Worm (Caenorhabditis elegans) whole organism, young adult: Measurements from ENCODE around the gene F55B12.10.

Experiments
- B0336.3 ChIP-seq: fragments of 200-800 bp; sonication (Bioruptor generic); IDR thresholded peaks from 2 replicates; pipeline ENCODE4 v1.3.6; 2022; ENCODE audit warnings: missing genetic modification characterization, missing compliant biosample characterization
- C06A6.2 ChIP-seq: fragments of 200-800 bp; sonication (Bioruptor generic); conservative IDR thresholded peaks from 2 replicates; pipeline ENCODE4 v1.3.6; 2022; ENCODE audit warnings: missing genetic modification characterization, missing compliant biosample characterization
- F23B12.7 ChIP-seq: sonication (generic microtip); optimal IDR thresholded peaks from 2 replicates; lab custom pipeline; 2017; ENCODE audit warnings: missing genetic modification characterization, mild to moderate bottlenecking, missing compliant biosample characterization, antibody characterized with exemption, moderate library complexity; ENCODE audit not compliant: insufficient read depth
- F55B11.4 ChIP-seq: sonication (generic microtip); optimal IDR thresholded peaks from 2 replicates; lab custom pipeline; 2016; ENCODE audit warnings: missing compliant biosample characterization, missing genetic modification characterization, borderline replicate concordance; ENCODE audit not compliant: insufficient read depth
- F57A8.1 ChIP-seq: fragments of 200-800 bp; sonication (Bioruptor generic); optimal IDR thresholded peaks from 2 replicates; lab custom pipeline; 2018; ENCODE audit warnings: mild to moderate bottlenecking, missing genetic modification characterization, moderate library complexity, missing compliant biosample characterization
- K11D2.4 ChIP-seq: fragments of 200-800 bp; sonication (Bioruptor generic); IDR thresholded peaks from 2 replicates; pipeline ENCODE4 v1.3.6; 2022; ENCODE audit warnings: missing genetic modification reagents, missing genetic modification characterization, missing compliant biosample characterization
- K12H6.12 ChIP-seq: fragments of 200-800 bp; sonication (Bioruptor generic); optimal IDR thresholded peaks from 2 replicates; lab custom pipeline; 2018; ENCODE audit warnings: mild to moderate bottlenecking, missing genetic modification characterization, missing compliant biosample characterization
- T26A5.8 ChIP-seq: sonication (generic microtip); optimal IDR thresholded peaks from 2 replicates; lab custom pipeline; 2016; ENCODE audit warnings: missing genetic modification characterization, missing compliant biosample characterization
- Y53F4B.3 ChIP-seq: fragments of 200-800 bp; sonication (Bioruptor generic); IDR thresholded peaks from 2 replicates; pipeline ENCODE4 v1.3.6; 2022; ENCODE audit warnings: missing genetic modification reagents, missing genetic modification characterization, missing compliant biosample characterization
- Y67H2A.10 ChIP-seq: fragments of 200-800 bp; sonication (Bioruptor generic); conservative IDR thresholded peaks from 2 replicates; pipeline ENCODE4 v1.3.6; 2022; ENCODE audit warnings: missing genetic modification reagents, missing genetic modification characterization, missing compliant biosample characterization
- ZK185.1 ChIP-seq: sonication (generic microtip); optimal IDR thresholded peaks from 2 replicates; lab custom pipeline; 2016; ENCODE audit warnings: mild to moderate bottlenecking, missing genetic modification characterization, missing compliant biosample characterization; ENCODE audit not compliant: poor library complexity, severe bottlenecking
- akir-1 ChIP-seq: fragments of 200-800 bp; sonication (Bioruptor generic); optimal IDR thresholded peaks from 2 replicates; lab custom pipeline; 2018; ENCODE audit warnings: mild to moderate bottlenecking, missing genetic modification characterization, moderate library complexity, missing compliant biosample characterization
- ama-1 ChIP-seq, 3 experiments: fragments of 150-350 bp in 1 of 3; sonication (generic microtip) in 2 of 3; optimal IDR thresholded peaks; 2 replicates each; lab custom pipeline; 2014 to 2018; ENCODE audit warnings: missing biosample characterization in 2 of 3, missing genetic modification characterization in 2 of 3, missing genetic modification reagents in 2 of 3
- attf-3 ChIP-seq: fragments of 200-800 bp; sonication (Bioruptor generic); conservative IDR thresholded peaks from 2 replicates; pipeline ENCODE4 v1.3.6; 2022; ENCODE audit warnings: missing genetic modification reagents, missing genetic modification characterization, missing compliant biosample characterization
- attf-5 ChIP-seq: fragments of 200-800 bp; sonication (Bioruptor generic); optimal IDR thresholded peaks from 2 replicates; lab custom pipeline; 2018; ENCODE audit warnings: mild to moderate bottlenecking, missing genetic modification characterization, missing compliant biosample characterization
- attf-6 ChIP-seq: fragments of 200-800 bp; sonication (Bioruptor generic); IDR thresholded peaks from 2 replicates; pipeline ENCODE4 v1.3.6; 2022; ENCODE audit warnings: missing genetic modification reagents, missing genetic modification characterization, missing compliant biosample characterization
- ccch-3 ChIP-seq: fragments of 200-800 bp; sonication (Bioruptor generic); optimal IDR thresholded peaks from 2 replicates; lab custom pipeline; 2018; ENCODE audit warnings: mild to moderate bottlenecking, missing genetic modification characterization, missing compliant biosample characterization
- cebp-2 ChIP-seq: fragments of 200-800 bp; sonication (Bioruptor generic); IDR thresholded peaks from 2 replicates; pipeline ENCODE4 v1.3.6; 2022; ENCODE audit warnings: missing genetic modification characterization, missing compliant biosample characterization
- ceh-27 ChIP-seq: fragments of 200-800 bp; sonication (Bioruptor generic); optimal IDR thresholded peaks from 2 replicates; lab custom pipeline; 2018; ENCODE audit warnings: mild to moderate bottlenecking, missing genetic modification characterization, moderate library complexity, missing compliant biosample characterization
- ceh-58 ChIP-seq: fragments of 200-800 bp; sonication (Bioruptor generic); IDR thresholded peaks from 2 replicates; pipeline ENCODE4 v1.3.6; 2022; ENCODE audit warnings: missing genetic modification characterization, missing compliant biosample characterization
- ceh-79 ChIP-seq: sonication (generic microtip); optimal IDR thresholded peaks from 2 replicates; lab custom pipeline; 2017; ENCODE audit warnings: mild to moderate bottlenecking, missing genetic modification characterization, missing compliant biosample characterization
- dpl-1 ChIP-seq: fragments of 150-350 bp; optimal IDR thresholded peaks from 2 replicates; lab custom pipeline; 2014; ENCODE audit warnings: missing biosample characterization, missing genetic modification reagents, missing genetic modification characterization
- efl-1 ChIP-seq: fragments of 150-350 bp; optimal IDR thresholded peaks from 2 replicates; lab custom pipeline; 2014; ENCODE audit warnings: missing biosample characterization, missing genetic modification reagents, missing genetic modification characterization
- ekl-4 ChIP-seq: fragments of 200-800 bp; sonication (Bioruptor generic); IDR thresholded peaks from 2 replicates; pipeline ENCODE4 v1.3.6; 2022; ENCODE audit warnings: missing genetic modification reagents, missing genetic modification characterization, missing compliant biosample characterization
- gei-17 ChIP-seq: fragments of 200-800 bp; sonication (Bioruptor generic); optimal IDR thresholded peaks from 2 replicates; lab custom pipeline; 2018; ENCODE audit warnings: mild to moderate bottlenecking, missing genetic modification characterization, missing compliant biosample characterization
- lin-35 ChIP-seq, 3 experiments: fragments of 150-350 bp in 2 of 3; sonication (generic microtip) in 1 of 3; optimal IDR thresholded peaks; 2 replicates each; lab custom pipeline; 2014 to 2018; ENCODE audit warnings: missing biosample characterization in 3 of 3, missing genetic modification characterization in 3 of 3, missing genetic modification reagents in 3 of 3
- lin-54 ChIP-seq: fragments of 200-800 bp; sonication (Bioruptor generic); optimal IDR thresholded peaks from 2 replicates; lab custom pipeline; 2018; ENCODE audit warnings: mild to moderate bottlenecking, missing genetic modification characterization, missing compliant biosample characterization
- lir-1 ChIP-seq: fragments of 200-800 bp; sonication (Bioruptor generic); conservative IDR thresholded peaks from 2 replicates; pipeline ENCODE4 v1.3.6; 2022; ENCODE audit warnings: missing genetic modification reagents, missing genetic modification characterization, missing compliant biosample characterization
- lsl-1 ChIP-seq: fragments of 200-800 bp; sonication (Bioruptor generic); optimal IDR thresholded peaks from 2 replicates; lab custom pipeline; 2018; ENCODE audit warnings: mild to moderate bottlenecking, missing genetic modification characterization, moderate library complexity, missing compliant biosample characterization
- madf-6 ChIP-seq: fragments of 200-800 bp; sonication (Bioruptor generic); IDR thresholded peaks from 2 replicates; pipeline ENCODE4 v1.3.6; 2022; ENCODE audit warnings: missing genetic modification reagents, missing genetic modification characterization, missing compliant biosample characterization
- madf-8 ChIP-seq: fragments of 200-800 bp; sonication (Bioruptor generic); conservative IDR thresholded peaks from 2 replicates; pipeline ENCODE4 v1.3.6; 2022; ENCODE audit warnings: missing genetic modification reagents, missing genetic modification characterization, missing compliant biosample characterization
- mcd-1 ChIP-seq: fragments of 200-800 bp; sonication (Bioruptor generic); IDR thresholded peaks from 2 replicates; pipeline ENCODE4 v1.3.6; 2022; ENCODE audit warnings: missing genetic modification reagents, missing genetic modification characterization, missing compliant biosample characterization
- nhr-80 ChIP-seq: sonication (generic microtip); optimal IDR thresholded peaks from 2 replicates; lab custom pipeline; 2016; ENCODE audit warnings: missing genetic modification characterization, missing compliant biosample characterization
- pha-4 ChIP-seq: fragments of 150-350 bp; sonication (generic microtip); optimal IDR thresholded peaks from 2 replicates; lab custom pipeline; 2014; ENCODE audit warnings: missing biosample characterization, missing genetic modification reagents, missing genetic modification characterization
- rcor-1 ChIP-seq: fragments of 200-800 bp; sonication (Bioruptor generic); IDR thresholded peaks from 2 replicates; pipeline ENCODE4 v1.3.6; 2022; ENCODE audit warnings: missing genetic modification reagents, missing genetic modification characterization, missing compliant biosample characterization
- snpc-3.4 ChIP-seq: sonication (generic microtip); optimal IDR thresholded peaks from 2 replicates; lab custom pipeline; 2017; ENCODE audit warnings: missing genetic modification characterization, mild to moderate bottlenecking, missing compliant biosample characterization, antibody characterized with exemption, moderate library complexity, missing genotype, missing genetic modification reagents
- snpc-4 ChIP-seq, 5 experiments: fragments of 150-350 bp in 1 of 5; sonication (generic microtip) in 4 of 5; optimal IDR thresholded peaks; 2 replicates each; lab custom pipeline; 2014 to 2018; ENCODE audit warnings: missing genetic modification characterization in 5 of 5, missing biosample characterization in 3 of 5, antibody characterized with exemption in 2 of 5, mild to moderate bottlenecking in 2 of 5, missing compliant biosample characterization in 2 of 5, missing genotype in 2 of 5, moderate library complexity in 2 of 5, missing genetic modification reagents in 1 of 5
- tbx-9 ChIP-seq: sonication (generic microtip); optimal IDR thresholded peaks from 2 replicates; lab custom pipeline; 2016; ENCODE audit warnings: borderline replicate concordance, missing genetic modification characterization, inconsistent platforms, missing compliant biosample characterization
- tlf-1 ChIP-seq: fragments of 200-800 bp; sonication (Bioruptor generic); optimal IDR thresholded peaks from 2 replicates; lab custom pipeline; 2018; ENCODE audit warnings: mild to moderate bottlenecking, missing genetic modification characterization, missing compliant biosample characterization
- zim-3 ChIP-seq: sonication (generic microtip); optimal IDR thresholded peaks from 2 replicates; lab custom pipeline; 2017; ENCODE audit warnings: mild to moderate bottlenecking, missing genetic modification characterization, moderate library complexity, missing compliant biosample characterization
- ztf-18 ChIP-seq: sonication (generic microtip); optimal IDR thresholded peaks from 2 replicates; lab custom pipeline; 2016; ENCODE audit warnings: missing genotype, mild to moderate bottlenecking, missing genetic modification characterization, missing compliant biosample characterization
- ztf-26 ChIP-seq: sonication (generic microtip); optimal IDR thresholded peaks from 2 replicates; lab custom pipeline; 2017; ENCODE audit warnings: missing genetic modification characterization, missing compliant biosample characterization

Gene F55B12.10

DNA sequence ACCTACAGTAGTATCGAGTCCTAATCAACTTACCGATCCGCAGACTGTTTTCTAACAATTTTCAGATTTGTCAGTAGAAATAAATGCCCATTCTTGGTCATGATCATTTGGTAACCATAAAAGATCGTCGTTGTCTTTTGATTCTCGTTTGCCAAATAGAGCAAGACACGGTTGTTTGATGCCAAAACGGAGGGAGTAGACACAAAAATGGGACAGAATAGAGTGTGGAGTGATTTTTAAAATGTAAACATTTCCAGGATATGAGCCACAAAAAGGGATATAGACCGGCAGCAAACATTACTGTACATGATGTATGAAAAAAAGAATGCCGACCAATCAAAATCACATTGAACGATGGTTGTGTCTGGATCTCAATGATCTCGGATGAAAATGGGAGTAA, 22.7 kb upstream of the F55B12.10 start, which contains the start of gene F55B12.2:
Gene F55B12.2 (minus strand): TSS at position 101 of the 400 bp plus-strand sequence.
- TF ChIP-seq ama-1 (optimal IDR thresholded peaks at IDR 0.05; lab: Kevin White, UChicago) (no peak), ama-1 (GFP tag; optimal IDR thresholded peaks at IDR 0.05; lab: Kevin White, UChicago) (no peak), attf-6 (no peak), ceh-27 (no peak), zim-3 (no peak), B0336.3 (GFP tag; lab: Robert Waterston, UW) (no peak), pha-4 (tag; lab: Kevin White, UChicago) (no peak), cebp-2 (GFP tag; lab: Robert Waterston, UW) (no peak)

DNA sequence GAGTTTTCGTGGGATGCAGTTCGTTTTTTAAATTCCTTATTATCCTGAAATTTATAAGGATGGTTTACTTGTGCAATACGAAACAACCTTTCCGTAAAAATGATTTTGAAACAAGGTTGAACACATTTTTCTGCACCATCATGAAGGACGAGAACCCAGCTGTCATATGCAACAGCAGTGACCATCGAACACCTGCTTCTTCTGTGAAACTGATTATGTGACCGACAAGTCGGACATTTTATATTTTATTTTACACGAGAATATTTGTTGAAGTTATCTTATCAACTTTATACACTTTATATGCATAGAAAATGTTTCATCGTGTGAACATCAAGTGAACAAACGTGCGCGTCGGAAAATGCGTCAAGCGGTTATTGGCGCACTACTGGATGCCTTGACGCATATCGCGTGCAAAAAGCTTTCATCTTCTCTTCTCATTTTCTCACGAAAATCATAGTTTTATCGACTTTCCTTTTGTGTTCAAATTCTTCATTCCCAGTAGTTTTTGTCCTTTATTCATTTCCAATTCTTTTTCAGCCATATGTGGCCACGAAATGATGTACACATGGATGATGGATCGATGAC, 20.6 kb upstream of the F55B12.10 start, which contains the start of gene sel-10:
Gene sel-10 (plus strand): TSS at position 538 of the 585 bp plus-strand sequence.
- TF ChIP-seq snpc-4 (GFP tag; optimal IDR thresholded peaks at IDR 0.05; lab: Kevin White, UChicago) (peak; percentile 65), snpc-4 (tag; optimal IDR thresholded peaks at IDR 0.05; lab: Kevin White, UChicago) (peak in 2 of 4 experiments; percentile 33 to 65), dpl-1 (GFP tag; lab: Kevin White, UChicago) (peak; percentile 7), tlf-1 (GFP tag; lab: Kevin White, UChicago) (no peak), mcd-1 (GFP tag; lab: Robert Waterston, UW) (peak; percentile 77), lsl-1 (peak; percentile 43), F57A8.1 (GFP tag; lab: Kevin White, UChicago) (no peak), akir-1 (GFP tag; lab: Kevin White, UChicago) (no peak), ztf-26 (no peak), T26A5.8 (tag; lab: Kevin White, UChicago) (no peak), ama-1 (optimal IDR thresholded peaks at IDR 0.05; lab: Kevin White, UChicago) (no peak), ama-1 (GFP tag; optimal IDR thresholded peaks at IDR 0.05; lab: Kevin White, UChicago) (no peak), C06A6.2 (no peak), lin-35 (GFP tag; optimal IDR thresholded peaks at IDR 0.05; lab: Kevin White, UChicago) (peak in 1 of 3 experiments; percentile 79), tbx-9 (tag; lab: Kevin White, UChicago) (no peak), madf-8 (GFP tag; lab: Robert Waterston, UW) (0 out of 2 replicates have a peak, but pooled peaks have one; percentile 13), rcor-1 (GFP tag; lab: Robert Waterston, UW) (peak; percentile 31; the same call in 1 of the 2 replicates), efl-1 (peak; percentile 15), F55B11.4 (no peak), Y53F4B.3 (GFP tag; lab: Robert Waterston, UW) (no peak), gei-17 (GFP tag; lab: Kevin White, UChicago) (no peak), attf-3 (GFP tag; lab: Robert Waterston, UW) (0 out of 2 replicates have a peak, but pooled peaks have one; percentile 20), Y67H2A.10 (GFP tag; lab: Robert Waterston, UW) (no peak), ccch-3 (GFP tag; lab: Kevin White, UChicago) (no peak), lin-54 (GFP tag; lab: Kevin White, UChicago) (no peak), nhr-80 (tag; lab: Kevin White, UChicago) (peak; percentile 66), madf-6 (peak; percentile 71; the same call in 1 of the 2 replicates), ekl-4 (no peak), ceh-58 (GFP tag; lab: Robert Waterston, UW) (no peak), attf-5 (GFP tag; lab: Kevin White, UChicago) (peak; percentile 35), snpc-3.4 (tag; lab: Kevin White, UChicago) (peak; percentile 18), K12H6.12 (peak; percentile 31), lir-1 (GFP tag; lab: Robert Waterston, UW) (no peak; the same call in 1 of the 2 replicates), ceh-79 (tag; lab: Kevin White, UChicago) (no peak), ceh-27 (no peak), K11D2.4 (GFP tag; lab: Robert Waterston, UW) (0 out of 2 replicates have a peak, but pooled peaks have one; percentile 42), ZK185.1 (tag; lab: Kevin White, UChicago) (peak; percentile 67), ztf-18 (tag; lab: Kevin White, UChicago) (peak; percentile 95), F23B12.7 (peak; percentile 40)
